Worm (Caenorhabditis elegans) whole organism, L4 larva: ENCODE results near the gene F46C5.7.

ENCODE experiments used
- D1046.2 ChIP-seq: fragments of 200-800 bp; sonication (Bioruptor generic); IDR thresholded peaks from 2 replicates; pipeline ENCODE4 v1.3.6; 2022; ENCODE audit warnings: missing genetic modification characterization, missing compliant biosample characterization
- F44E2.7 ChIP-seq: fragments of 200-800 bp; sonication (Bioruptor generic); IDR thresholded peaks from 2 replicates; pipeline ENCODE4 v2.1.2; 2022; ENCODE audit warnings: missing genetic modification characterization, missing compliant biosample characterization
- R02D3.7 ChIP-seq: fragments of 150-350 bp; sonication (generic microtip); optimal IDR thresholded peaks from 3 replicates; lab custom pipeline; 2014; ENCODE audit warnings: missing biosample characterization, missing genetic modification characterization
- T20F7.1 ChIP-seq: fragments of 200-800 bp; sonication (Bioruptor generic); optimal IDR thresholded peaks from 2 replicates; lab custom pipeline; 2018; ENCODE audit warnings: mild to moderate bottlenecking, missing genetic modification characterization, missing compliant biosample characterization
- Y105C5A.15 ChIP-seq: fragments of 200-800 bp; sonication (Bioruptor generic); IDR thresholded peaks from 2 replicates; pipeline ENCODE4 v1.3.6; 2022; ENCODE audit warnings: missing genetic modification characterization, missing compliant biosample characterization
- Y48G9A.11 ChIP-seq: fragments of 200-800 bp; sonication (Bioruptor generic); IDR thresholded peaks from 2 replicates; pipeline ENCODE4 v1.3.6; 2022; ENCODE audit warnings: missing genetic modification reagents, missing genetic modification characterization, missing compliant biosample characterization
- ZK546.5 ChIP-seq, 2 experiments: sonication (generic microtip); optimal IDR thresholded peaks; 2 replicates each; lab custom pipeline; 2017; ENCODE audit warnings: missing biosample characterization in 2 of 2, missing genetic modification characterization in 2 of 2
- aly-2 ChIP-seq: sonication (generic microtip); optimal IDR thresholded peaks from 2 replicates; lab custom pipeline; 2018; ENCODE audit warnings: missing biosample characterization, missing genetic modification characterization
- ceh-20 ChIP-seq: fragments of 200-800 bp; sonication (Bioruptor generic); IDR thresholded peaks from 2 replicates; pipeline ENCODE4 v1.3.6; 2022; ENCODE audit warnings: missing genetic modification reagents, missing genetic modification characterization, missing compliant biosample characterization
- ceh-32 ChIP-seq: sonication (generic microtip); optimal IDR thresholded peaks from 2 replicates; lab custom pipeline; 2016; ENCODE audit warnings: mild to moderate bottlenecking, missing genetic modification characterization, missing compliant biosample characterization; ENCODE audit not compliant: poor library complexity
- ceh-62 ChIP-seq: sonication (generic microtip); optimal IDR thresholded peaks from 2 replicates; lab custom pipeline; 2017; ENCODE audit warnings: missing biosample characterization, missing genetic modification characterization
- ceh-82 ChIP-seq: sonication (generic microtip); optimal IDR thresholded peaks from 2 replicates; lab custom pipeline; 2017; ENCODE audit warnings: missing biosample characterization, missing genetic modification characterization
- cey-2 ChIP-seq: sonication (generic microtip); optimal IDR thresholded peaks from 3 replicates; lab custom pipeline; 2017; ENCODE audit warnings: missing genetic modification characterization, mild to moderate bottlenecking, missing compliant biosample characterization, antibody characterized with exemption, borderline replicate concordance; ENCODE audit not compliant: insufficient read depth
- daf-16 ChIP-seq, 3 experiments: sonication (generic microtip); optimal IDR thresholded peaks; 2 replicates each; lab custom pipeline; 2016 to 2017; ENCODE audit warnings: missing genetic modification characterization in 3 of 3, missing genetic modification reagents in 3 of 3, mild to moderate bottlenecking in 2 of 3, missing compliant biosample characterization in 2 of 3, missing biosample characterization in 1 of 3, moderate library complexity in 1 of 3
- dve-1 ChIP-seq: sonication (generic microtip); optimal IDR thresholded peaks from 2 replicates; lab custom pipeline; 2017; ENCODE audit warnings: antibody characterized with exemption, mild to moderate bottlenecking, missing genetic modification characterization, missing compliant biosample characterization; ENCODE audit not compliant: insufficient read depth
- fos-1 ChIP-seq: fragments of 150-350 bp; optimal IDR thresholded peaks from 2 replicates; lab custom pipeline; 2014; ENCODE audit warnings: missing biosample characterization, missing genetic modification characterization
- gei-8 ChIP-seq: fragments of 200-800 bp; sonication (Bioruptor generic); optimal IDR thresholded peaks from 2 replicates; lab custom pipeline; 2018; ENCODE audit warnings: mild to moderate bottlenecking, missing genetic modification characterization, missing compliant biosample characterization
- hif-1 ChIP-seq, 2 experiments: sonication (generic microtip); optimal IDR thresholded peaks; 2 replicates each; lab custom pipeline; 2016 to 2017; ENCODE audit warnings: missing compliant biosample characterization in 2 of 2, missing genetic modification characterization in 2 of 2, missing genetic modification reagents in 2 of 2, missing genotype in 2 of 2, mild to moderate bottlenecking in 1 of 2
- hlh-30 ChIP-seq: sonication (generic microtip); optimal IDR thresholded peaks from 2 replicates; lab custom pipeline; 2017; ENCODE audit warnings: antibody characterized with exemption, mild to moderate bottlenecking, missing genetic modification characterization, missing compliant biosample characterization; ENCODE audit not compliant: insufficient read depth
- lin-13 ChIP-seq: fragments of 150-350 bp; optimal IDR thresholded peaks from 2 replicates; lab custom pipeline; 2014; ENCODE audit warnings: missing biosample characterization, missing genetic modification reagents, missing genetic modification characterization
- lin-39 ChIP-seq: fragments of 150-350 bp; optimal IDR thresholded peaks from 2 replicates; lab custom pipeline; 2014; ENCODE audit warnings: missing biosample characterization, missing genetic modification reagents, missing genetic modification characterization
- madf-9 ChIP-seq: fragments of 200-800 bp; sonication (Bioruptor generic); conservative IDR thresholded peaks from 2 replicates; pipeline ENCODE4 v1.3.6; 2022; ENCODE audit warnings: missing genetic modification reagents, missing genetic modification characterization, missing compliant biosample characterization
- mep-1 ChIP-seq: fragments of 150-350 bp; sonication (generic microtip); optimal IDR thresholded peaks from 3 replicates; lab custom pipeline; 2014; ENCODE audit warnings: missing biosample characterization, missing genetic modification characterization
- mes-2 ChIP-seq: sonication (generic microtip); optimal IDR thresholded peaks from 2 replicates; lab custom pipeline; 2016; ENCODE audit warnings: missing genotype, mild to moderate bottlenecking, missing genetic modification characterization, missing compliant biosample characterization; ENCODE audit not compliant: poor library complexity, severe bottlenecking
- mxl-2 ChIP-seq: fragments of 200-800 bp; sonication (Bioruptor generic); conservative IDR thresholded peaks from 2 replicates; pipeline ENCODE4 v1.3.6; 2022; ENCODE audit warnings: missing genetic modification reagents, missing genetic modification characterization, missing compliant biosample characterization
- nhr-10 ChIP-seq: fragments of 150-350 bp; optimal IDR thresholded peaks from 2 replicates; lab custom pipeline; 2014; ENCODE audit warnings: missing biosample characterization, missing genetic modification characterization
- nhr-102 ChIP-seq: sonication (generic microtip); optimal IDR thresholded peaks from 2 replicates; lab custom pipeline; 2016; ENCODE audit warnings: mild to moderate bottlenecking, missing genetic modification characterization, moderate library complexity, missing compliant biosample characterization
- nhr-11 ChIP-seq: fragments of 150-350 bp; optimal IDR thresholded peaks from 2 replicates; lab custom pipeline; 2014; ENCODE audit warnings: missing biosample characterization, missing genetic modification characterization
- nhr-25 ChIP-seq: sonication (generic microtip); optimal IDR thresholded peaks from 2 replicates; lab custom pipeline; 2017; ENCODE audit warnings: missing genetic modification characterization, mild to moderate bottlenecking, missing compliant biosample characterization, antibody characterized with exemption, moderate library complexity, borderline replicate concordance; ENCODE audit not compliant: insufficient read depth
- nhr-28 ChIP-seq: fragments of 150-350 bp; optimal IDR thresholded peaks from 2 replicates; lab custom pipeline; 2014; ENCODE audit warnings: missing biosample characterization, missing genetic modification characterization
- nhr-77 ChIP-seq: fragments of 150-350 bp; optimal IDR thresholded peaks from 2 replicates; lab custom pipeline; 2014; ENCODE audit warnings: missing biosample characterization, missing genetic modification characterization
- pha-4 ChIP-seq, 2 experiments: fragments of 150-350 bp in 1 of 2; fragments of 200-800 bp in 1 of 2; sonication (Bioruptor generic) in 1 of 2; IDR thresholded peaks in 1 of 2; optimal IDR thresholded peaks in 1 of 2; 2 replicates each; pipeline versions ENCODE4 v1.3.6 to Lab custom; 2014 to 2022; ENCODE audit warnings: missing genetic modification characterization in 2 of 2, missing genetic modification reagents in 2 of 2, missing biosample characterization in 1 of 2, missing compliant biosample characterization in 1 of 2
- php-3 ChIP-seq: fragments of 200-800 bp; sonication (Bioruptor generic); IDR thresholded peaks from 2 replicates; pipeline ENCODE4 v1.3.6; 2022; ENCODE audit warnings: missing genetic modification reagents, missing genetic modification characterization, missing compliant biosample characterization
- set-16 ChIP-seq: fragments of 200-800 bp; sonication (Bioruptor generic); IDR thresholded peaks from 2 replicates; pipeline ENCODE4 v1.3.6; 2022; ENCODE audit warnings: missing genetic modification reagents, missing genetic modification characterization, missing compliant biosample characterization
- snpc-1.2 ChIP-seq: fragments of 200-800 bp; sonication (Bioruptor generic); IDR thresholded peaks from 2 replicates; pipeline ENCODE4 v1.3.6; 2022; ENCODE audit warnings: missing genetic modification reagents, missing genetic modification characterization, missing compliant biosample characterization
- snpc-4 ChIP-seq: fragments of 150-350 bp; optimal IDR thresholded peaks from 2 replicates; lab custom pipeline; 2014; ENCODE audit warnings: missing biosample characterization, missing genetic modification characterization
- spr-1 ChIP-seq: sonication (generic microtip); optimal IDR thresholded peaks from 2 replicates; lab custom pipeline; 2016; ENCODE audit warnings: mild to moderate bottlenecking, missing genetic modification characterization, missing compliant biosample characterization
- spr-3 ChIP-seq: fragments of 200-800 bp; sonication (Bioruptor generic); optimal IDR thresholded peaks from 2 replicates; lab custom pipeline; 2018; ENCODE audit warnings: mild to moderate bottlenecking, missing genetic modification characterization, missing compliant biosample characterization
- tag-97 ChIP-seq: fragments of 200-800 bp; sonication (Bioruptor generic); IDR thresholded peaks from 2 replicates; pipeline ENCODE4 v1.3.6; 2022; ENCODE audit warnings: missing genetic modification characterization, missing compliant biosample characterization
- unc-130 ChIP-seq: sonication (generic microtip); optimal IDR thresholded peaks from 2 replicates; lab custom pipeline; 2016; ENCODE audit warnings: missing genetic modification reagents, missing genetic modification characterization, missing compliant biosample characterization
- unc-39 ChIP-seq: sonication (generic microtip); optimal IDR thresholded peaks from 2 replicates; lab custom pipeline; 2017; ENCODE audit warnings: missing biosample characterization, missing genetic modification characterization
- unc-62 ChIP-seq, 3 experiments: fragments of 150-350 bp in 1 of 3; sonication (generic microtip); optimal IDR thresholded peaks in 2 of 3; peaks in 1 of 3; 1 replicate in 1 of 3; 2 replicates in 2 of 3; lab custom pipeline; 2014 to 2017; ENCODE audit warnings: missing biosample characterization in 3 of 3, missing genetic modification characterization in 3 of 3, missing genetic modification reagents in 3 of 3, missing genotype in 1 of 3
- zag-1 ChIP-seq: fragments of 150-350 bp; optimal IDR thresholded peaks from 2 replicates; lab custom pipeline; 2014; ENCODE audit warnings: missing biosample characterization, missing genetic modification characterization
- zfp-3 ChIP-seq: fragments of 200-800 bp; sonication (Bioruptor generic); conservative IDR thresholded peaks from 2 replicates; pipeline ENCODE4 v1.3.6; 2022; ENCODE audit warnings: missing genetic modification reagents, missing genetic modification characterization, missing compliant biosample characterization
- zip-11 ChIP-seq: fragments of 200-800 bp; sonication (Bioruptor generic); IDR thresholded peaks from 2 replicates; pipeline ENCODE4 v1.3.6; 2022; ENCODE audit warnings: missing genetic modification characterization, missing compliant biosample characterization
- zip-2 ChIP-seq: fragments of 150-350 bp; optimal IDR thresholded peaks from 2 replicates; lab custom pipeline; 2014; ENCODE audit warnings: missing biosample characterization, missing genetic modification characterization
- ztf-11 ChIP-seq: fragments of 150-350 bp; optimal IDR thresholded peaks from 2 replicates; lab custom pipeline; 2014; ENCODE audit warnings: missing biosample characterization, missing genetic modification characterization

The F46C5.7 gene

DNA sequence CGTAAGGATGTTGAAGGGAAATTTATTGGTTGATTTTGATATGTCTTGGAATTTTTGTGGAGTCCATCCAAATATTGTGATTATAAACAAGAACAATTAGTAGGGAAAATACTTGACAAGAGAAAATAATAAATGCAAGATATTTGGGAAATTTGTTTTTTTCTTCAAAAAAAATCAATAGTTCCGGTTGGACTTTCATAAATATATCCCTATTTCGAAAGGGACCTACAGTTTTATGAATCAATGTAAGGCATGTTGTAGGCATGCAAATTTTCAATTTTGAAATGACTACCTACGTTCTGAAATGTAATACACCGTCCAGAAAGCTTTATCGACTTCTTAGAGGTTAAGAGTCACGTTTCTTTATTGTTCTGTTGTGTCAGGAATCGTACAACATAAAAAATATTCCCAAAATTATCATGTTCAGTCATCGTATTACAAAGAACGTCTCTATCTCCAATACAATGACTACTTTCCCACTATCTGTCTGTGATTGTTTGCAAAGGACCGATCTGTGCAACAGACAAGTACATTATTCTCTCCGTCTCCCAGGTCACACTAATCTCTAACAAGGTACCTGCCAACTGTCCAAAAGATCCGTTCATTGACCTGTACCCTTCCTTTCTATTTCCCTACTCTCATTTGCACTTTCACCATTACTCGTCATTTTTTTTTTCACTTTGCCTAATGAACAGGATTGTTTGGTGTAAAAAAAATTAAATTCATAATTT lies 49.1 kb upstream of the F46C5.7 start, which contains the start of gene F07H5.13 (continued):
- TF ChIP-seq cey-2 (tag; lab: Kevin White, UChicago) (no peak), set-16 (GFP tag; lab: Robert Waterston, UW) (no peak), zag-1 (tag; lab: Kevin White, UChicago) (no peak), ceh-82 (tag; lab: Kevin White, UChicago) (no peak), zip-11 (no peak), madf-9 (no peak), T20F7.1 (GFP tag; lab: Kevin White, UChicago) (peak; percentile 59), ceh-32 (tag; lab: Kevin White, UChicago) (no peak), snpc-4 (no peak), R02D3.7 (tag; lab: Kevin White, UChicago) (no peak), php-3 (GFP tag; lab: Robert Waterston, UW) (0 out of 2 replicates have a peak, but pooled peaks have one; percentile 12), mes-2 (tag; lab: Kevin White, UChicago) (peak; percentile 37), nhr-77 (peak; percentile 56), nhr-11 (tag; lab: Kevin White, UChicago) (peak; percentile 35), Y105C5A.15 (no peak), lin-13 (peak; percentile 48), Y48G9A.11 (no peak), daf-16 (GFP tag; optimal IDR thresholded peaks at IDR 0.05; lab: Kevin White, UChicago) (peak in 1 of 2 experiments; percentile 33), daf-16 (tag; optimal IDR thresholded peaks at IDR 0.05; lab: Kevin White, UChicago) (peak; percentile 57), lin-39 (no peak), mxl-2 (GFP tag; lab: Robert Waterston, UW) (no peak), hlh-30 (tag; lab: Kevin White, UChicago) (no peak), nhr-10 (tag; lab: Kevin White, UChicago) (no peak), nhr-25 (tag; lab: Kevin White, UChicago) (peak; percentile 43), spr-1 (tag; lab: Kevin White, UChicago) (peak; percentile 24), hif-1 (tag; optimal IDR thresholded peaks at IDR 0.05; lab: Kevin White, UChicago) (peak in 1 of 2 experiments; percentile 35), nhr-102 (tag; lab: Kevin White, UChicago) (peak; percentile 71), ceh-20 (GFP tag; lab: Robert Waterston, UW) (0 out of 2 replicates have a peak, but pooled peaks have one; percentile 33), snpc-1.2 (GFP tag; lab: Robert Waterston, UW) (0 out of 2 replicates have a peak, but pooled peaks have one; percentile 9), fos-1 (tag; lab: Kevin White, UChicago) (no peak), tag-97 (no peak), unc-62 (GFP tag; optimal IDR thresholded peaks at IDR 0.05 in 1 of 2; lab: Kevin White, UChicago) (no peak), unc-62 (tag; optimal IDR thresholded peaks at IDR 0.05; lab: Kevin White, UChicago) (no peak), pha-4 (GFP tag; IDR thresholded peaks at IDR 0.05; lab: Robert Waterston, UW) (no peak), pha-4 (tag; optimal IDR thresholded peaks at IDR 0.05; lab: Kevin White, UChicago) (no peak), unc-39 (tag; lab: Kevin White, UChicago) (no peak), aly-2 (tag; lab: Kevin White, UChicago) (no peak), zip-2 (tag; lab: Kevin White, UChicago) (no peak), ztf-11 (no peak), unc-130 (no peak), F44E2.7 (GFP tag; lab: Robert Waterston, UW) (0 out of 2 replicates have a peak, but pooled peaks have one; percentile 9), zfp-3 (GFP tag; lab: Robert Waterston, UW) (peak; percentile 83), spr-3 (GFP tag; lab: Kevin White, UChicago) (peak; percentile 6), gei-8 (GFP tag; lab: Kevin White, UChicago) (peak; percentile 28), ZK546.5 (tag; optimal IDR thresholded peaks at IDR 0.05; lab: Kevin White, UChicago) (no peak), D1046.2 (GFP tag; lab: Robert Waterston, UW) (no peak), ceh-62 (tag; lab: Kevin White, UChicago) (no peak), mep-1 (tag; lab: Kevin White, UChicago) (peak; percentile 83), dve-1 (tag; lab: Kevin White, UChicago) (peak; percentile 76), nhr-28 (tag; lab: Kevin White, UChicago) (no peak)
